Fruit fly (Drosophila melanogaster) whole organism: ENCODE data around the gene dah.

ENCODE experiments used
- CG8478 ChIP-seq: fragments of >200 bp; optimal IDR thresholded peaks from 2 replicates; lab custom pipeline; 2018; ENCODE audit warnings: inconsistent platforms
- Dll ChIP-seq: fragments of >200 bp; optimal IDR thresholded peaks from 2 replicates; lab custom pipeline; 2017
- EcR ChIP-seq, 2 experiments: fragments of >200 bp; optimal IDR thresholded peaks; 2 replicates each; lab custom pipeline; 2017; ENCODE audit warnings: missing biosample characterization in 2 of 2, missing genetic modification characterization in 2 of 2, missing genetic modification reagents in 2 of 2
- pan ChIP-seq: fragments of >200 bp; optimal IDR thresholded peaks from 2 replicates; lab custom pipeline; 2017
- psq ChIP-seq: fragments of >200 bp; optimal IDR thresholded peaks from 2 replicates; lab custom pipeline; 2017
- usp ChIP-seq: fragments of >200 bp; optimal IDR thresholded peaks from 2 replicates; lab custom pipeline; 2017; ENCODE audit warnings: missing biosample characterization, missing genetic modification characterization, mixed read lengths

dah gene

DNA sequence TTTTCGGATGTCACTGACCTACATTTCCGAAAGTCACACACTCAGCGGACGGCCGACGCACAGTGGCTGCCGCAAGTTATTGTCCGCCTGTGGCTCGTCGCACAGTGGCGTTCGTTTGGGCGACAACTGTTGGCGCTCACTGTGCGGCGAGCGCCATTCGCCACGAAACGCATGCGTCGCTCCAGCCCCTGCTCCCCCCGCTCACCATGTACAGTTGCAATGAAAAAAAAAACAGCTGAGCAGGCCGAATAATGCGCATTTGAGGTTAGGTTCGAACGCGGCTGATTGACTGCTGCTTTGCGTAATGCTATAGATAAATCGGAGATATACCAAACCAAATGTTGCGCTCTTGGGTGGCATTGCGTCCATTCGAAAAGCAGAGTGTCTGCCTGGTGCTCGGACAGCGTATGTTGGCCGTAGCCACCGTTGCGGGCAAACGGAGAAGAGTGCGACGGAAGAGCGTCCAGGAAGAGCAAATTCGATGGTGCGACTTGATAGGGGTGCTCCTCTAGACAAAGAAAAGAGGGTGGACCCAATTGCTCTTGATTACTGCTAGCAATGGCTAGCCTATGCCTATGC lies 4.8 kb upstream of the dah start:
- no peak for TF ChIP-seq psq (lab: Kevin White, UChicago)

DNA sequence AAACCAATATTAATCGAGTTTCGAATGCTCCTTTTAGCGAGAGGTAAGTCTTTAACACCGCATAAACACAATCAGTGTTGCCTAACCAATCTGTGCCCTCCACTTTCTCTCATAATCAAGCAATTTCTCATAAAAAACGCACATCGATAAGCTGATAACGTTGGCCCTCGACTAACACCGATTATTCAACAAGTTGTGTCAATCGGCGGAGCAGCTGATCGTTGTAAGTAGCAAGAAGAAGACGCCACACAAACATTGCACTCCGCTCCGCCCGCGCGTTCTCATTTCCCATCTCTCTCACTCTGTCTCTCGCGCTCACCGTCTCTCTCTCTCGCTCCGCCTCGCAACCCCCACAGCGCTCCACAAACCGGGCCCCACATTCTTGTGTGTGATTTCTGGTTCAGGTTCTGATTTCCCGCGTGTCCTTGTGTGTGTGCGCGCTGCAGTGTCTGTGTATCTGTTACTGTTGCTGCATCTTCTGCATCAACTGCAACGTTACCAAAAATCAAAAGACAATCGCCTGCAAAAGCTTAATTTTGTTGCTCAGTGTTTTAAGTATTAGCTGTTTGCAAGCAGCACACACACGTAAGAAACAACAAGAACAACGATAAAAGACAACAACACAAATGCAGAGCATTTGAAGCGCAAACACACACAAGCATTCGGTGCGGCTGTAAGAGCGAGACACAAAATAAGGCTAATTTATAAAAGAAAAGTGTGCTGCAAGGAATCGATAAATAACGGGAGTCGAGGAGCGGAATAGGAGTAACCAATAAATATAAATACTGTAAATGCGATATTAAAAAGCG lies 5.1 kb downstream of the dah start, which contains the start of the genes CG9114 and HDAC6:
Gene CG9114 (minus strand): TSS at position 89 of the 809 bp plus-strand sequence.
Gene HDAC6 (plus strand): TSS at position 245 of the 809 bp plus-strand sequence.
- TF ChIP-seq CG8478 (lab: Kevin White, UChicago) = peak; percentile 1
- no peak for TF ChIP-seq pan
- TF ChIP-seq Dll = peak; percentile 84
- no peak for TF ChIP-seq usp (GFP tag; lab: Kevin White, UChicago)

DNA sequence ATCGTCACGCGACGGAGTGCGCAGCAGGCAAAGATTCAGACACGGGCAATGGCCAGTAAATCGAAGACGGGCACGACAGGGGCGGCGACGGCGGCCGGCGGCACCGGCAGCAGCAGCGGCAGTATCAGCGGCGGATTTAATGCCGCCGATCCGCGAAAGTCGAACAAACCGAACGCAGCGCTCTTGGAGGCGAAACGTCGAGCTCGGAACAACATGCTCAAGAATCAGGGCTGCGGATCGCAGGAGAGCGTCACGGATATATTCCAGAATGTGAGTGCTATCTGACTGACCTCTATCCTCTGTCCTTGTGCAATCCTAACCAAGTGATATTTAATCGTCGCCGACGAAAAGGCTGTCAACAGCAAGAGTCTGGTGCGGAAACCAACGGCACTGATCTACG lies 6.9 kb downstream of the dah start:
- no peak for TF ChIP-seq CG8478 (lab: Kevin White, UChicago)
- no peak for TF ChIP-seq Dll
- no peak for TF ChIP-seq pan
- TF ChIP-seq psq (lab: Kevin White, UChicago) = no peak
- no peak for TF ChIP-seq usp (GFP tag; lab: Kevin White, UChicago)
- TF ChIP-seq EcR (GFP tag; optimal IDR thresholded peaks at IDR 0.05; lab: Kevin White, UChicago) = no peak

DNA sequence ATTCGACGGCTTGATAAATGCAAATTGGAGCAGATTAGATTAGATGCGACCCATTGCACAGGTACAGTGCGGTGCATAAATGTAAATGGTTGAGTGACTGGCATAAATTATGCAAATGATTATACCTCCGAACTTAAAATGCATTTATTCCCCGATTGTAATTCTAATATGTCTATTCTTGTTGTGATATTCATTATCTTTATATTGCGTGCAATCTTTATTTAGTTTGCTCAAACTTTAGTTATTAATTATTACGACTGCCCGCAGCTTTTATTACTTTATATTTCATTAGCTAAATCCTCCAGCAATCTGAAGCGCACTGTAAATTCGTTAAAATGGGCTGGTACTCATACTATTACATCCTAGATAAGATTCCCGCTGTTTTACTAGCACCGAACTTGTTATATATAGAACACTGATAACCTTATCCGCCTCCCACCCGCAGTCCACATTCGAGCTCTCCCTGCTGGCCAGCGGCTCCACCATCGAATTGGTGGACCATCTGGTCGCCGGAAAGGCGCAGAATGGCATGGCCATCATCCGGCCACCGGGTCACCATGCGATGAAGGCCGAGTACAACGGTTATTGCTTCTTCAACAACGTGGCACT lies 7.8 kb downstream of the dah start:
- no peak for TF ChIP-seq Dll
- no peak for TF ChIP-seq CG8478 (lab: Kevin White, UChicago)
- no peak for TF ChIP-seq EcR (GFP tag; optimal IDR thresholded peaks at IDR 0.05; lab: Kevin White, UChicago)
- no peak for TF ChIP-seq pan
- no peak for TF ChIP-seq psq (lab: Kevin White, UChicago)
- TF ChIP-seq usp (GFP tag; lab: Kevin White, UChicago) = no peak

DNA sequence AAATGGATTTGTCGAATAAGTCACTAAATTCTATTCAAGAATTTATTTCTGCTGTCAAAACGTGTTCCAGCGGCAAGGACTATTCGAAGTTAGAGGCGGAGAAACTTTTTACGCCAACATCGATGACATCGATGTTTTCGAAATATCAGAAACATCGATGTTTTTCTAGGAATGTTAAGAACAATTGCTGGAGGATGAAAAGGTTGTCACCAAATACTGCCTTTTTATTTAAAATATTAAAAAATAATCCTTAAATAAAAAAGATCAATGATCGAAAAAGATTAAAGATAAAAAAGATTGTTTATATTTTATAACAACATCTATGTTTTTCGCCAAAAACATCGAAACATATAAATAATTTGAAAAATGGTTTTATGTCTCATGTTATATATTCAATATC lies 13.9 kb downstream of the dah start, which contains the start of gene CG9123:
Gene CG9123 (minus strand): TSS at position 101 of the 400 bp plus-strand sequence.
- TF ChIP-seq EcR (GFP tag; optimal IDR thresholded peaks at IDR 0.05; lab: Kevin White, UChicago) (no peak), pan (no peak), psq (lab: Kevin White, UChicago) (no peak), Dll (no peak), usp (GFP tag; lab: Kevin White, UChicago) (no peak), CG8478 (lab: Kevin White, UChicago) (no peak)

DNA sequence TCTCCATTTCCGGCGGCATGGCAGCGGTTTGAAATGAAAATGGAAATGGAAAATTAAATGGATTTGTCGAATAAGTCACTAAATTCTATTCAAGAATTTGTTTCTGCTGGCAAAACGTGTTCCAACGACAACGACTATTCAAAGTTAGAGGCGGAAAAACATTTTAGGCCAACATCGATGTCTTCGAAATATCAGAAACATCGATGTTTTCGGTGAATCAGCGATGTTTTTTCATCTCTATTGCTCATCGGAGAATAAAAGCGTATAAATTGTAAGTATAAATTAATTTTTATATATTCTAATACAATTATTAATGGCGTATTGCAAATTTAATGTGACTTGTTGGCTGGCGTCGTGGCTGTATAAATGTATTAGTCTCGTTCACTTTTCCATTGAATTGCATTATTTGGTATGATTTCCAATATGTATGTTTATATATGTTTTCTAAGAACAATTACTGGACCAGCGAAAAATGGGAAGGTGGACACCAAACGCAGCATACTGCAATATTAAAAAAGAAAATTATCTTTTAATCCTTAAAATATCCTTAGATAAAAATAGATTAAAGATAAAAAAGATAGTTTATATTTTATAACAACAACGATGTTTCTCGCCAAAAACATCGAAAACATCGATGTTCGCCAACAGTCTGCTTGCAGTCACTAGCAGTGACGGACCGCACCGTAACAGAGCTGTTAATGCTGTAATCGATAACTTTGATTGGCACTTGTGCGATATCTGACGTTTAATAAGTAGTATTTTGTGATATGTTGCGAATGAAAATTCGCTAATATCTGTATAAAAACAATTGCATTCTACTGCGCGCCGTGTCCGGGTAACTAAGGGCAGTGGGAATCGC lies 16.6 kb downstream of the dah start, which contains the start of the genes CG12608 and Prp5:
Gene CG12608 (minus strand): TSS at position 153 of the 859 bp plus-strand sequence.
Gene Prp5 (plus strand): TSS at position 697 of the 859 bp plus-strand sequence.
- TF ChIP-seq pan = no peak
- TF ChIP-seq EcR (GFP tag; optimal IDR thresholded peaks at IDR 0.05; lab: Kevin White, UChicago) = no peak
- TF ChIP-seq CG8478 (lab: Kevin White, UChicago) = no peak
- no peak for TF ChIP-seq Dll
- no peak for TF ChIP-seq usp (GFP tag; lab: Kevin White, UChicago)
- TF ChIP-seq psq (lab: Kevin White, UChicago) = no peak

DNA sequence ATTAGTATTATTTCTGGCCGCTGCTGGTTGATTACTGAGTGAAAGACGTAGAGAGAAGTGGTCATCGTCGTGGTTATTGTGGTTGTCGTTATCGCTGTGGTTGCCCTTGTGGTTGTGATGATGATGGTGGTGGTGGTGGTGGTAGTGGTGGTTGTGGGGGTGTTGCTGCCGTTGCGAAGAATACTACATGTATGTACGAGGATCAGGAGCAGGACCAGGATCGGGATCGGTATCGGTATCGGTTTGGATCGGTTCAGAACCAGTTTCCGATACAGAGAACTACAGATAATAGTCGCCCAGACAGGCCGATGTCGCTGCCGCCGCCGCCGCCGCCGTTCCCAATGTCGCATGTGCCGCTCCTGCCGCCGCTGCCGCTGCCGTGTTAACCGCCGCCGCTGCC lies 24.6 kb downstream of the dah start:
- TF ChIP-seq usp (GFP tag; lab: Kevin White, UChicago) (no peak), pan (no peak), Dll (no peak), CG8478 (lab: Kevin White, UChicago) (no peak), EcR (GFP tag; optimal IDR thresholded peaks at IDR 0.05; lab: Kevin White, UChicago) (no peak), psq (lab: Kevin White, UChicago) (no peak)

DNA sequence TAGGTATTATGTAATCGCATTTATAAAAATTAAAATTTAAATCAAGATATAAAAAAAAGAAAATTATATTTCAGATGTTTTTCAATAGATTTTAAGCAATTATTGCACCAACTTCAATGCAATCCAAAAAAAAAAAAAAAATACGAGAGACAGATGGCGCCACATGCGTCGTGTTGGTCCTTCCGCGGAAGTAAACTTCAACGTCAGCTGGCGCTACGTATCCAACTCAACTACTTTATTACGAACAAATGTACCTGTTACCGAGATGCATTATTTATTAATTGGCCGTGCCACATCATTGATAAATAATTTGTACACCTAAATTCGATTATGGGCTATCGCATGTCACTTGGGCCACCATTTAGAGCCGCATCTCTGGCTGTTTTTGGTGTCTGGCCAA lies 25.5 kb downstream of the dah start:
- no peak for TF ChIP-seq psq (lab: Kevin White, UChicago)
- TF ChIP-seq EcR (GFP tag; optimal IDR thresholded peaks at IDR 0.05; lab: Kevin White, UChicago) = no peak
- no peak for TF ChIP-seq CG8478 (lab: Kevin White, UChicago)
- no peak for TF ChIP-seq pan
- TF ChIP-seq Dll = no peak
- no peak for TF ChIP-seq usp (GFP tag; lab: Kevin White, UChicago)

DNA sequence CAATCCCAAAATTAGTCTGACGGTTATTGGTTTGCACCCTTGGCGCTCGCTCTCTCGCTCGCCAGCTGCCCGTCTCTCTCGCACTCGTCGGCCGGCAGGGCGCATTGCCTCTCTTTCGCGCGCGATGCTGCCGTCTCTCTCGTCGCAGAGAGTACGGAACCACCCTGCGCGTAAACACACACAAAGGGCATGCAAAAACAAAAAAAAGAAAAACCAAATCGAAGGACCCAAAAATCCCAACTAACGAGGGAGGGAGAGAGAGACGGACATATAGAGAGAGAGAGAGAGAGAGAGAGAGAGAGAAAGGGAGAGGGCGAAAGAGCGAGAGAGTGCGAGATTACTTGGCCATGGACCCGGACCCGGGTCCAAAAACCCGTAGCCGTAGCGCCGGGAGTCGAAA lies 28.3 kb downstream of the dah start:
- no peak for TF ChIP-seq Dll
- TF ChIP-seq EcR (GFP tag; optimal IDR thresholded peaks at IDR 0.05; lab: Kevin White, UChicago) = no peak

DNA sequence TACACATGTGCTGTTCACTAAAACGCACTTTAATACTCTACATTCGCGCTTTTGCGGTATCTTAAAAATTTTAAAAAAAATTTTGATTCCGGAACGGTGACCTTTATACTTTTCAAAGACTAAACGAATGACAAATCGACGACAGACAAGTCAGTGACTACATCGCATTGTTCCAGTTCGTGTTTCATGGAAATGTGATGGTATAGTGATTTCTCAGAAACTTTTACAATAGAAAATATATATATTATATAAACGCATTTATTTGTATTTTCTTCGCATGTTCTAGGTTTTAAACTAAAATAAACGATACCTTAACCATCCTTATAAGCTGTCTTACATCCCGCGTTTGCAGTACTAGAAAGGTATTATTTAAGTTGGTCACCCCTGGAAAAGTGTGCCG lies 32.8 kb downstream of the dah start, which contains the start of gene Pp1-13C:
Gene Pp1-13C (minus strand): TSS at position 101 of the 400 bp plus-strand sequence.
- TF ChIP-seq psq (lab: Kevin White, UChicago) (no peak), usp (GFP tag; lab: Kevin White, UChicago) (no peak)

DNA sequence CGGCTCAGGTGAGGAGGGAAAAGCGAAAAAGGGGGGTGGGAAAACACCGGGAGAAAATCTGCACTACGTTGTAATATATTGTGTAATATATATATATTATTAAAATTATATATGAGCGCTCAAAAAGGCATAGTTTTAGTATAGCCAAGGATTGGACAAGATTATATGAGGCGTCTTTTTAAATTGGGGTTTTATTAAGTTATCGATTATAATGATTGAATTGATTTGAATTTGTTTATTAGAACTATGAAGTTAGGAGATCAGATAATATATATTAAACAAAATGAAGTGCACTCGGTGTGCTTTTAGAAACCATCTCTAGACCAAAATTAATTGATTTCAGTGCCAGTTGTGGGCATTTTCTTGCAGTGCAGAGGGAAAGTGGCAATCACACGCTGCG lies 35.5 kb downstream of the dah start:
- TF ChIP-seq psq (lab: Kevin White, UChicago) (no peak), usp (GFP tag; lab: Kevin White, UChicago) (no peak), CG8478 (lab: Kevin White, UChicago) (no peak), pan (no peak)
